Fruit fly (Drosophila melanogaster) whole organism, pupa: ENCODE data around the gene Pdcd4.

ENCODE experiments used
- CG10348 ChIP-seq: fragments of 200-800 bp; sonication (Bioruptor generic); IDR thresholded peaks from 2 replicates; pipeline ENCODE4 v1.3.6; 2022; ENCODE audit warnings: missing biosample characterization, missing genetic modification characterization
- CG12605 ChIP-seq: fragments of 200-800 bp; sonication (Bioruptor generic); IDR thresholded peaks from 2 replicates; pipeline ENCODE4 v1.3.6; 2022; ENCODE audit warnings: missing biosample characterization, missing genetic modification characterization
- CG13204 ChIP-seq: fragments of 200-800 bp; sonication (Bioruptor generic); optimal IDR thresholded peaks from 2 replicates; lab custom pipeline; 2018; ENCODE audit warnings: missing biosample characterization, mild to moderate bottlenecking, missing genetic modification characterization, moderate library complexity
- CG14655 ChIP-seq: fragments of 200-800 bp; sonication (Bioruptor generic); optimal IDR thresholded peaks from 3 replicates; lab custom pipeline; 2017; ENCODE audit warnings: mild to moderate bottlenecking, missing biosample characterization, missing genetic modification reagents, missing genetic modification characterization
- CG15710 ChIP-seq: fragments of 200-800 bp; sonication (Bioruptor generic); optimal IDR thresholded peaks from 2 replicates; lab custom pipeline; 2018; ENCODE audit warnings: missing biosample characterization, mild to moderate bottlenecking, missing genetic modification characterization, moderate library complexity
- CG17806 ChIP-seq: fragments of 200-800 bp; sonication (Bioruptor generic); optimal IDR thresholded peaks from 2 replicates; lab custom pipeline; 2018; ENCODE audit warnings: missing biosample characterization, mild to moderate bottlenecking, missing genetic modification characterization, moderate library complexity
- CG32121 ChIP-seq: fragments of 200-800 bp; sonication (Bioruptor generic); IDR thresholded peaks from 2 replicates; pipeline ENCODE4 v1.3.6; 2022; ENCODE audit warnings: missing biosample characterization, missing genetic modification characterization
- CG34367 ChIP-seq: fragments of 200-800 bp; sonication (Bioruptor generic); optimal IDR thresholded peaks from 2 replicates; lab custom pipeline; 2018; ENCODE audit warnings: missing biosample characterization, mild to moderate bottlenecking, missing genetic modification characterization
- CG4496 ChIP-seq: fragments of 200-800 bp; sonication (Bioruptor generic); IDR thresholded peaks from 3 replicates; pipeline ENCODE4 v1.3.6; 2022; ENCODE audit warnings: missing biosample characterization, missing genetic modification characterization
- CG8159 ChIP-seq: fragments of 200-800 bp; sonication (Bioruptor generic); optimal IDR thresholded peaks from 3 replicates; lab custom pipeline; 2018; ENCODE audit warnings: missing biosample characterization, mild to moderate bottlenecking, missing genetic modification characterization, moderate library complexity
- CG8301 ChIP-seq: fragments of 200-800 bp; sonication (Bioruptor generic); optimal IDR thresholded peaks from 2 replicates; lab custom pipeline; 2018; ENCODE audit warnings: missing biosample characterization, mild to moderate bottlenecking, missing genetic modification characterization
- CG9948 ChIP-seq: fragments of 200-800 bp; sonication (Bioruptor generic); optimal IDR thresholded peaks from 2 replicates; lab custom pipeline; 2018; ENCODE audit warnings: missing biosample characterization, mild to moderate bottlenecking, missing genetic modification characterization, moderate library complexity
- D1 ChIP-seq: fragments of 200-800 bp; sonication (Bioruptor generic); optimal IDR thresholded peaks from 2 replicates; lab custom pipeline; 2018; ENCODE audit warnings: missing biosample characterization, mild to moderate bottlenecking, missing genetic modification characterization, moderate library complexity
- EcR ChIP-seq: fragments of 200-800 bp; sonication (Bioruptor generic); optimal IDR thresholded peaks from 3 replicates; lab custom pipeline; 2019; ENCODE audit warnings: missing biosample characterization, missing genetic modification characterization, mild to moderate bottlenecking, moderate library complexity, missing genetic modification reagents
- Ets98B ChIP-seq: fragments of 200-800 bp; sonication (Bioruptor generic); IDR thresholded peaks from 2 replicates; pipeline ENCODE4 v1.3.6; 2022; ENCODE audit warnings: missing biosample characterization, missing genetic modification characterization
- Pif1A ChIP-seq: fragments of 200-800 bp; sonication (Bioruptor generic); optimal IDR thresholded peaks from 3 replicates; lab custom pipeline; 2016; ENCODE audit warnings: missing biosample characterization, missing genetic modification characterization
- Pif1B ChIP-seq: fragments of 200-800 bp; sonication (Bioruptor generic); optimal IDR thresholded peaks from 3 replicates; lab custom pipeline; 2016; ENCODE audit warnings: missing biosample characterization, missing genetic modification characterization
- Snoo ChIP-seq: fragments of 200-800 bp; sonication (Bioruptor generic); optimal IDR thresholded peaks from 3 replicates; lab custom pipeline; 2017; ENCODE audit warnings: missing biosample characterization, mild to moderate bottlenecking, missing genetic modification characterization, inconsistent platforms
- fd96Ca ChIP-seq: fragments of 200-800 bp; sonication (Bioruptor generic); IDR thresholded peaks from 3 replicates; pipeline ENCODE4 v1.3.6; 2022; ENCODE audit warnings: missing biosample characterization, missing genetic modification characterization
- gl ChIP-seq: fragments of 200-800 bp; sonication (Bioruptor generic); optimal IDR thresholded peaks from 2 replicates; lab custom pipeline; 2018; ENCODE audit warnings: missing biosample characterization, mild to moderate bottlenecking, missing genetic modification characterization
- rn ChIP-seq: fragments of 200-800 bp; sonication (Bioruptor generic); IDR thresholded peaks from 2 replicates; pipeline ENCODE4 v1.3.6; 2022; ENCODE audit warnings: missing biosample characterization, missing genetic modification characterization

Gene Pdcd4

dm6 chrX:13753101-13753758 lies 2.0 kb downstream of the Pdcd4 start:
- TF ChIP-seq EcR (GFP tag; lab: Kevin White, UChicago) (no peak), Pif1A (peak; percentile 2), CG10348 (no peak)
- TF ChIP-seq, all 21 proteins: peak for 1

- TF ChIP-seq Snoo (tag; lab: Kevin White, UChicago) (no peak), CG17806 (tag; lab: Kevin White, UChicago) (no peak), CG10348 (no peak), Pif1A (no peak), D1 (tag; lab: Kevin White, UChicago) (no peak), CG9948 (tag; lab: Kevin White, UChicago) (no peak), CG32121 (GFP tag; lab: Robert Waterston, UW) (no peak), CG8159 (no peak), CG13204 (no peak), Ets98B (GFP tag; lab: Robert Waterston, UW) (no peak), CG14655 (GFP tag; lab: Kevin White, UChicago) (no peak), CG34367 (tag; lab: Kevin White, UChicago) (no peak), CG8301 (tag; lab: Kevin White, UChicago) (no peak), CG12605 (GFP tag; lab: Robert Waterston, UW) (no peak), fd96Ca (GFP tag; lab: Robert Waterston, UW) (no peak), CG4496 (GFP tag; lab: Robert Waterston, UW) (no peak), CG15710 (no peak), rn (GFP tag; lab: Robert Waterston, UW) (no peak), Pif1B (GFP tag; lab: Kevin White, UChicago) (no peak), gl (tag; lab: Kevin White, UChicago) (no peak)
Observed at dm6 chrX:13752543-13753046, 2.6 kb downstream of the Pdcd4 start.

- 0 out of 2 replicates have a peak, but pooled peaks have one; percentile 18 for TF ChIP-seq Ets98B (GFP tag; lab: Robert Waterston, UW)
- no peak for TF ChIP-seq CG14655 (GFP tag; lab: Kevin White, UChicago)
Observed at dm6 chrX:13749873-13750241, 5.3 kb downstream of the Pdcd4 start.

dm6 chrX:13748906-13749872 lies 6.0 kb downstream of the Pdcd4 start:
- TF ChIP-seq CG13204 (no peak), CG15710 (peak; percentile 34), Pif1B (GFP tag; lab: Kevin White, UChicago) (no peak), CG32121 (GFP tag; lab: Robert Waterston, UW) (peak; percentile 44), CG9948 (tag; lab: Kevin White, UChicago) (no peak), D1 (tag; lab: Kevin White, UChicago) (peak; percentile 29), CG14655 (GFP tag; lab: Kevin White, UChicago) (peak; percentile 54), CG17806 (tag; lab: Kevin White, UChicago) (no peak), gl (tag; lab: Kevin White, UChicago) (no peak), CG8159 (peak; percentile 29), CG8301 (tag; lab: Kevin White, UChicago) (peak; percentile 51), CG10348 (no peak), Snoo (tag; lab: Kevin White, UChicago) (peak; percentile 1), Pif1A (peak; percentile 36), CG34367 (tag; lab: Kevin White, UChicago) (no peak), EcR (GFP tag; lab: Kevin White, UChicago) (no peak), CG4496 (GFP tag; lab: Robert Waterston, UW) (peak; percentile 58), rn (GFP tag; lab: Robert Waterston, UW) (no peak), fd96Ca (GFP tag; lab: Robert Waterston, UW) (peak; percentile 68), CG12605 (GFP tag; lab: Robert Waterston, UW) (peak; percentile 40; the same call in 1 of the 2 replicates), Ets98B (GFP tag; lab: Robert Waterston, UW) (peak; percentile 52; the same call in 1 of the 2 replicates)

dm6 chrX:13747635-13748467 lies 7.4 kb downstream of the Pdcd4 start:
- TF ChIP-seq CG4496 (GFP tag; lab: Robert Waterston, UW): peak; percentile 68
- peak; percentile 33 for TF ChIP-seq CG34367 (tag; lab: Kevin White, UChicago)
- TF ChIP-seq CG8159: no peak
- peak; percentile 30 for TF ChIP-seq CG9948 (tag; lab: Kevin White, UChicago)
- peak; percentile 91 for TF ChIP-seq EcR (GFP tag; lab: Kevin White, UChicago)
- TF ChIP-seq CG10348: no peak
- TF ChIP-seq CG32121 (GFP tag; lab: Robert Waterston, UW): peak; percentile 66
- no peak for TF ChIP-seq D1 (tag; lab: Kevin White, UChicago)
- peak; percentile 61 for TF ChIP-seq CG8301 (tag; lab: Kevin White, UChicago)
- no peak for TF ChIP-seq CG13204
- peak; percentile 20; the same call in 1 of the 2 replicates for TF ChIP-seq CG12605 (GFP tag; lab: Robert Waterston, UW)
- TF ChIP-seq Snoo (tag; lab: Kevin White, UChicago): no peak
- peak; percentile 67 for TF ChIP-seq Pif1A
- TF ChIP-seq Pif1B (GFP tag; lab: Kevin White, UChicago): peak; percentile 58
- peak; percentile 42 for TF ChIP-seq CG17806 (tag; lab: Kevin White, UChicago)
- peak; percentile 81 for TF ChIP-seq CG14655 (GFP tag; lab: Kevin White, UChicago)
- TF ChIP-seq rn (GFP tag; lab: Robert Waterston, UW): no peak
- peak; percentile 51 for TF ChIP-seq CG15710
- TF ChIP-seq gl (tag; lab: Kevin White, UChicago): no peak
- peak; percentile 22 for TF ChIP-seq Ets98B (GFP tag; lab: Robert Waterston, UW)
- no peak; the same call in 1 of the 3 replicates for TF ChIP-seq fd96Ca (GFP tag; lab: Robert Waterston, UW)
- TF ChIP-seq, all 21 proteins: peak for 13
